Worm (Caenorhabditis elegans) whole organism, late embryonic: ENCODE data around the gene npr-8.

Source experiments
- hlh-6 ChIP-seq: sonication (generic microtip); optimal IDR thresholded peaks from 2 replicates; lab custom pipeline; 2016; ENCODE audit warnings: missing genotype, missing genetic modification characterization, missing compliant biosample characterization
- hlh-8 ChIP-seq: sonication (generic microtip); optimal IDR thresholded peaks from 2 replicates; lab custom pipeline; 2016; ENCODE audit warnings: missing genotype, missing genetic modification characterization, missing compliant biosample characterization
- nfya-1 ChIP-seq: sonication (generic microtip); optimal IDR thresholded peaks from 2 replicates; lab custom pipeline; 2017; ENCODE audit warnings: missing genetic modification characterization, mild to moderate bottlenecking, missing compliant biosample characterization, antibody characterized with exemption, moderate library complexity
- pag-3 ChIP-seq: sonication (generic microtip); optimal IDR thresholded peaks from 2 replicates; lab custom pipeline; 2016; ENCODE audit warnings: missing compliant biosample characterization, missing genetic modification characterization, borderline replicate concordance
- unc-86 ChIP-seq: sonication (generic microtip); optimal IDR thresholded peaks from 2 replicates; lab custom pipeline; 2016; ENCODE audit warnings: missing genetic modification characterization, missing compliant biosample characterization

DNA sequence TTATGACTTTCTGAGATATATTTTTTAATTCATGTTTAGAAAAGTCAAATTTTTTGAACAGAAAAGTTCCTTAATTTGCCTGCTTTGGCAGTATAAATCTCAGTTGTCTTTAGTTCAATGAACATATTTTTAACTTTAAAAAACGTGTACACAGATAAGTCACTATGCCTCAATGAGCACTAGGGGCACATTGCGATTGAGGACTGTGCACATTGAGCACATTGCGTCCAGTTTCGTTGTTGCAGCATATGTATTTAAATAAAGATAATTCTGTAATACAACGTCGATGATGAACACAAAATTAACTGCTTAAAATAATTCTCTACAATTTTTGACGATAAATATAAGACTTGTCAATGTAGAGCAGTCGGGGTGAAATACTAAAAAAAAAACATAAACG, 30.6 kb downstream of the npr-8 start:
- no peak for TF ChIP-seq nfya-1
- TF ChIP-seq hlh-6 (tag; lab: Kevin White, UChicago), result no peak
- no peak for TF ChIP-seq hlh-8 (tag; lab: Kevin White, UChicago)
- no peak for TF ChIP-seq pag-3 (tag; lab: Kevin White, UChicago)
- no peak for TF ChIP-seq unc-86 (tag; lab: Kevin White, UChicago)
